Worm (Caenorhabditis elegans): Measurements from ENCODE around the gene K09F6.15.

- TF ChIP-seq nhr-25 (tag; optimal IDR thresholded peaks at IDR 0.05; ENCODE audit: borderline replicate concordance, insufficient read depth) (no peak), dpl-1 (GFP tag; optimal IDR thresholded peaks at IDR 0.05) (no peak), nhr-77 (tag; optimal IDR thresholded peaks at IDR 0.05) (no peak), nhr-11 (tag; optimal IDR thresholded peaks at IDR 0.05) (peak; percentile 22), unc-62 (GFP tag; optimal IDR thresholded peaks at IDR 0.05 in 1 of 2) (peak in 1 of 2 experiments; percentile 95), unc-62 (tag; optimal IDR thresholded peaks at IDR 0.05) (no peak), attf-4 (tag; optimal IDR thresholded peaks at IDR 0.05) (no peak), snpc-4 (tag; optimal IDR thresholded peaks at IDR 0.05) (no peak), nhr-76 (tag; optimal IDR thresholded peaks at IDR 0.05) (no peak), Y5F2A.4 (GFP tag; optimal IDR thresholded peaks at IDR 0.05) (no peak), nhr-237 (tag; optimal IDR thresholded peaks at IDR 0.05) (no peak), pqm-1 (tag; optimal IDR thresholded peaks at IDR 0.05) (no peak), ceh-32 (tag; optimal IDR thresholded peaks at IDR 0.05; ENCODE audit: poor library complexity) (no peak), ces-1 (GFP tag; optimal IDR thresholded peaks at IDR 0.05) (no peak)
Measured at ce11 chrII:2289441-2289840, 12.1 kb upstream of the K09F6.15 start.

Data from whole organism, L4 larva.